Worm (Caenorhabditis elegans): ENCODE measurements around the gene F19H6.4.

Gene F19H6.4

DNA sequence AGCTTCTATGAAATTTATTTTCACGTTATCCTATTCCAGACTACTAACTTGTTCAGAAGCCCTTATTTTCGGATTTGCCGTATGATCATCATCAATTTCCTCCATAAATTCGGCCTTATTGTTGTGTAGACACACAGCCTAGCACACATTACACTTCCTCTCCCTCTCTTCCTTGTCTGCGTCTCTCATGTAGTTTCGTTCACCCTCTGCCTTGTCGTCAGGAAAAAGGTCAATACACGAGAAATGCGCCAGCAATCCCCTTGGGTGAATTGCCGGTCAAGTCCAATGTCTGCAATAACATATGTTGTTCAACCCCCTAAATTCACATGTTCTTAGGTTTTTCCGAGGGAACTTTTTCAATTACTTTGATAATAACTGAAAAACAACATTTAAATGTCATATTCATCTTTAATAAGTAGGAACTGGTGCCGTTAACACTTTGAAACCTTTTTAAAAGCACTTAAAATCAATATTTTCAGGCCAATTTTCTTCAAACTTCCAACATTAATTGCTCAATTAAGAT lies 28.4 kb downstream of the F19H6.4 start, which contains the start of gene F17E5.2:
Gene F17E5.2, plus strand, starts transcription at position 473 of the 523 bp plus-strand sequence.
- TF ChIP-seq hlh-15 (tag; optimal IDR thresholded peaks at IDR 0.05) (no peak), ztf-16 (tag; optimal IDR thresholded peaks at IDR 0.05) (no peak), ceh-30 (tag; optimal IDR thresholded peaks at IDR 0.05) (peak; percentile 94), ceh-14 (tag; optimal IDR thresholded peaks at IDR 0.05) (no peak), dve-1 (tag; optimal IDR thresholded peaks at IDR 0.05) (no peak), tbx-7 (tag; optimal IDR thresholded peaks at IDR 0.05) (no peak), unc-3 (GFP tag; conservative IDR thresholded peaks at IDR 0.05) (no peak; the same call in 1 of the 2 replicates), unc-3 (tag; optimal IDR thresholded peaks at IDR 0.05) (no peak), ceh-18 (tag; optimal IDR thresholded peaks at IDR 0.05) (peak; percentile 84), pha-2 (tag; optimal IDR thresholded peaks at IDR 0.05) (no peak), ceh-2 (tag; optimal IDR thresholded peaks at IDR 0.05) (no peak), ceh-48 (tag; optimal IDR thresholded peaks at IDR 0.05) (peak; percentile 71), C38D4.7 (GFP tag; optimal IDR thresholded peaks at IDR 0.05) (no peak), odd-2 (tag; optimal IDR thresholded peaks at IDR 0.05) (no peak), ref-2 (tag; optimal IDR thresholded peaks at IDR 0.05) (peak; percentile 74), hlh-13 (GFP tag; optimal IDR thresholded peaks at IDR 0.05) (no peak), pax-1 (tag; optimal IDR thresholded peaks at IDR 0.05) (no peak), Y22D7AL.16 (tag; optimal IDR thresholded peaks at IDR 0.05) (no peak), fkh-10 (GFP tag; optimal IDR thresholded peaks at IDR 0.05) (no peak), pha-4 (tag; optimal IDR thresholded peaks at IDR 0.05) (no peak), ceh-22 (tag; optimal IDR thresholded peaks at IDR 0.05) (no peak), ceh-31 (tag; optimal IDR thresholded peaks at IDR 0.05) (peak; percentile 77), madf-2 (tag; optimal IDR thresholded peaks at IDR 0.05) (no peak), hlh-8 (tag; optimal IDR thresholded peaks at IDR 0.05) (peak; percentile 70), rnt-1 (tag; optimal IDR thresholded peaks at IDR 0.05) (peak; percentile 32), zip-5 (tag; optimal IDR thresholded peaks at IDR 0.05) (no peak), ama-1 (optimal IDR thresholded peaks at IDR 0.05) (no peak), hlh-30 (tag; optimal IDR thresholded peaks at IDR 0.05; ENCODE audit: insufficient read depth) (peak; percentile 32), nfya-1 (tag; optimal IDR thresholded peaks at IDR 0.05) (peak; percentile 85), unc-86 (tag; optimal IDR thresholded peaks at IDR 0.05) (no peak), pag-3 (tag; optimal IDR thresholded peaks at IDR 0.05; ENCODE audit: borderline replicate concordance) (no peak), hlh-6 (tag; optimal IDR thresholded peaks at IDR 0.05) (no peak), unc-55 (GFP tag; optimal IDR thresholded peaks at IDR 0.05) (peak; percentile 71), T23F11.4 (GFP tag; optimal IDR thresholded peaks at IDR 0.05) (no peak), ceh-9 (tag; optimal IDR thresholded peaks at IDR 0.05) (no peak), gmeb-2 (tag; optimal IDR thresholded peaks at IDR 0.05) (no peak), unc-42 (tag; optimal IDR thresholded peaks at IDR 0.05) (peak; percentile 83), elt-2 (tag; optimal IDR thresholded peaks at IDR 0.05) (peak; percentile 10), dmd-4 (tag; optimal IDR thresholded peaks at IDR 0.05; ENCODE audit: borderline replicate concordance) (no peak), sdc-2 (tag; optimal IDR thresholded peaks at IDR 0.05) (peak; percentile 83), tbx-2 (tag; optimal IDR thresholded peaks at IDR 0.05) (peak; percentile 68), pat-9 (tag; optimal IDR thresholded peaks at IDR 0.05) (peak; percentile 18), sox-4 (tag; optimal IDR thresholded peaks at IDR 0.05) (no peak), ttx-3 (tag; optimal IDR thresholded peaks at IDR 0.05) (no peak), F13H6.1 (tag; optimal IDR thresholded peaks at IDR 0.05) (peak; percentile 12), nhr-11 (tag; optimal IDR thresholded peaks at IDR 0.05) (no peak), ceh-24 (tag; optimal IDR thresholded peaks at IDR 0.05) (no peak), ceh-45 (GFP tag; IDR thresholded peaks at IDR 0.05) (no peak), che-1 (tag; optimal IDR thresholded peaks at IDR 0.05) (no peak), ceh-19 (GFP tag; optimal IDR thresholded peaks at IDR 0.05) (no peak), C08G9.2 (tag; optimal IDR thresholded peaks at IDR 0.05) (peak; percentile 9), pros-1 (tag; optimal IDR thresholded peaks at IDR 0.05) (peak; percentile 78), eyg-1 (tag; optimal IDR thresholded peaks at IDR 0.05) (no peak), fkh-6 (tag; optimal IDR thresholded peaks at IDR 0.05) (no peak)
